Worm (Caenorhabditis elegans) whole organism, young adult: ENCODE data around the gene gcp-2.1.

ENCODE experiments used
- egrh-3 ChIP-seq: fragments of 200-800 bp; sonication (Bioruptor generic); IDR thresholded peaks from 2 replicates; pipeline ENCODE4 v1.3.6; 2022; ENCODE audit warnings: missing genetic modification reagents, missing genetic modification characterization, missing compliant biosample characterization
- madf-3 ChIP-seq: fragments of 200-800 bp; sonication (Bioruptor generic); IDR thresholded peaks from 2 replicates; pipeline ENCODE4 v1.3.6; 2022; ENCODE audit warnings: missing genetic modification reagents, missing genetic modification characterization, missing compliant biosample characterization
- nhr-120 ChIP-seq: fragments of 200-800 bp; sonication (Bioruptor generic); IDR thresholded peaks from 2 replicates; pipeline ENCODE4 v1.3.6; 2022; ENCODE audit warnings: missing genetic modification characterization, missing compliant biosample characterization
- ztf-22 ChIP-seq: fragments of 200-800 bp; sonication (Bioruptor generic); optimal IDR thresholded peaks from 2 replicates; lab custom pipeline; 2018; ENCODE audit warnings: mild to moderate bottlenecking, missing genetic modification characterization, moderate library complexity, missing compliant biosample characterization

- TF ChIP-seq nhr-120 (no peak), egrh-3 (GFP tag; lab: Robert Waterston, UW) (no peak), ztf-22 (GFP tag; lab: Kevin White, UChicago) (no peak), madf-3 (GFP tag; lab: Robert Waterston, UW) (no peak)
Measured at ce11 chrX:271509-271908, 30.1 kb upstream of the gcp-2.1 start.
